Fruit fly (Drosophila melanogaster) Kc167 (cell line): ENCODE measurements around the gene daed.
A peak's percentile ranks its signal among the peaks of the same experiment; 100 is the strongest.

Experiments
- Myc ChIP-seq: fragments of >200 bp; optimal IDR thresholded peaks from 2 replicates; lab custom pipeline; 2017; ENCODE audit warnings: missing external identifiers
- Sin3A ChIP-seq: fragments of >200 bp; optimal IDR thresholded peaks from 2 replicates; lab custom pipeline; 2018; ENCODE audit warnings: missing external identifiers
- h ChIP-seq: fragments of >200 bp; optimal IDR thresholded peaks from 3 replicates; lab custom pipeline; 2018; ENCODE audit warnings: missing external identifiers
- insv ChIP-seq: fragments of >200 bp; optimal IDR thresholded peaks from 3 replicates; lab custom pipeline; 2018; ENCODE audit warnings: missing external identifiers
- psq ChIP-seq: fragments of >200 bp; optimal IDR thresholded peaks from 2 replicates; lab custom pipeline; 2017; ENCODE audit warnings: missing external identifiers
- ttk ChIP-seq: sonication (Bioruptor generic); optimal IDR thresholded peaks from 2 replicates; lab custom pipeline; 2017; ENCODE audit warnings: missing external identifiers

daed gene

DNA sequence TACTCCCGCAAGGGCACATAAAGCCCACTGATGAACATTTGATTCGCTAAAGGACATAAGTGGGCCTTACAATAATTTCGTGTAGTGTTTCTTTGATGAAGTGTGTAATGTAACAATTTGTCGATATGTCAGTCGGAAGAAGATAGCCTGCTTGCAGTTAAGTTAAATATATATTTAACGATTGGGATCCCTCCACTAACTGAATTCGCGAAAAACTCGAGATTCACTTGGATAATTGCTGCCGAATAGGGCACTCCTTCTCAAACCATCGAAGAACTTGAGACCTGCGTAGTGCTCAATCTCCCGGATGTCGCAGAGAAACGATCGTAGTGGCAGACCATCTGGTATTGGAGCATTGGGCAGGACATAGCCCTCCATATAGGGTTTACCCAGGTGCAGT lies 22.0 kb upstream of the daed start, which contains the start of gene Tengl3:
Gene Tengl3 (minus strand): TSS at position 101 of the 400 bp plus-strand sequence.
- TF ChIP-seq psq (lab: Kevin White, UChicago): no peak
- TF ChIP-seq ttk (lab: Kevin White, UChicago): no peak
- TF ChIP-seq h (lab: Kevin White, UChicago): no peak

DNA sequence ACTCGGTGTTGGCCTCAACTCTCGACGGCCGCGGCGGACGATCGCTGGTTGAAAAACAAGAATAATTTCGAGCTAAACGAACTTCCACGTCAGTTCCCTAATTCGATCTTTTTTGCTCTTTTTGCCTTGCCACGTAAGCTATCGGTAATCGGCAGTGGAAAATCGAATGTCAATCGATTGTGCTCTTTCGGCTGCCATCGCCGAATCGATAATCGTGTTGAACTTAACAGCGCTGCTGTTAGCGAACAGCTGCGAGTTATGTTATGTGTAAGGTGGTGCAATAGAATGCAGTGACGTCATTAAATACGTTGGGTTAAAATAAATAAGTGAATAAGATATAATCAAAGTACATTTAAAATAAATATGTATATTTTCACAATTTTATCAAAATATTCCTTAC lies 20.6 kb upstream of the daed start, which contains the start of gene Sec24CD:
Gene Sec24CD (minus strand): TSS at position 123 of the 400 bp plus-strand sequence.
- TF ChIP-seq psq (lab: Kevin White, UChicago): peak; percentile 28
- TF ChIP-seq insv (lab: Kevin White, UChicago): no peak

DNA sequence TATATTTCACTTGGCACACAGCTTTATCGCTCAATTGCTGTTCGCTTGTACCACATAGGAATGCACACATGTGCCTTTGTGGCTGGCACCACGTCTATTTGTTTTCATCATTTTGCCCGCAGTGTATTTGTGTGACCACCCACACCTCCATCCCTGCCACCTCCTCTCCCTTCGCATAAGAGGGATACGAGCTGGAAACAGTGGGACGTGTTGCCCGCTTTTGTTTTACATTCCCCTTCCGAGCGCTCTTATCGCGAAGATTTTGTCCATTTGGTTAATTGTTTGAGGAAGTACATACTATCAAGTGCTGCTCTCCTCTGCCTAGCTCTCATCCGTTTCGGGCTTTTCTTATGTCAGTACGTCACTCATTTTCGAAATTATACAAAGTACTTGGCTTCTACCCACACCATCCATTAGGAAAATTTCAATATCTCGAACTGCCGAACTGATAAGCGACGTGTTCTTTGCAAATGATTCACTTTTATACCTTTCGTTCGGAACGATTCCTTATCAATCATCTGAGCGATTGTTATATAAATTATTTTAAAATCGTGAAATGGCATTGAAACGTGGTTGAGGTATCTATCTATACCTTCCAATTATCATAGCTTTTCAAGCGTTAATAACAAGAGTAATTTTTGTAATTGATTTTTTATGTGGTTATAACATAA lies 12.2 kb upstream of the daed start:
- TF ChIP-seq insv (lab: Kevin White, UChicago): no peak
- TF ChIP-seq psq (lab: Kevin White, UChicago): no peak
- TF ChIP-seq Myc: no peak
- TF ChIP-seq ttk (lab: Kevin White, UChicago): no peak
- TF ChIP-seq h (lab: Kevin White, UChicago): no peak
- no peak for TF ChIP-seq Sin3A (lab: Kevin White, UChicago)

DNA sequence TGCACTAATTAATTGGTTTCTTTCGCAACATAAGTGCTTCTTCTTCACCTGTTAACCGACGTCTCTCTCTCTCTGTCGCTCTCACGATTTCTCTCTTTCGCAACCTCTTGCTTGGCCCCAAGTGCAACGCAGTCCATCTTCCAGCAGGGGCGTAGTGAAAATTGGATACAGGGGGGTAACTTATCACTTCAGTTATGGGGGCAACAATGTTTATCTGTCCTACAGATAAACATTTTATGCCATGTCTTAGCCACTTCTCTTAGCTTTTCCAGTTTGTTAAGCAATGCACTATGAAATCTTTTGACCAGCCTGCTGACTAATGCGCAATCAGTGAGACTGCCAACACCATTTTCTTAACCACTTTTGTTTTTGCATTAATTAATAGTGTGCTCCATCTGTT lies 11.2 kb upstream of the daed start:
- TF ChIP-seq insv (lab: Kevin White, UChicago) (no peak), Myc (no peak), ttk (lab: Kevin White, UChicago) (no peak), h (lab: Kevin White, UChicago) (no peak), psq (lab: Kevin White, UChicago) (no peak), Sin3A (lab: Kevin White, UChicago) (no peak)

DNA sequence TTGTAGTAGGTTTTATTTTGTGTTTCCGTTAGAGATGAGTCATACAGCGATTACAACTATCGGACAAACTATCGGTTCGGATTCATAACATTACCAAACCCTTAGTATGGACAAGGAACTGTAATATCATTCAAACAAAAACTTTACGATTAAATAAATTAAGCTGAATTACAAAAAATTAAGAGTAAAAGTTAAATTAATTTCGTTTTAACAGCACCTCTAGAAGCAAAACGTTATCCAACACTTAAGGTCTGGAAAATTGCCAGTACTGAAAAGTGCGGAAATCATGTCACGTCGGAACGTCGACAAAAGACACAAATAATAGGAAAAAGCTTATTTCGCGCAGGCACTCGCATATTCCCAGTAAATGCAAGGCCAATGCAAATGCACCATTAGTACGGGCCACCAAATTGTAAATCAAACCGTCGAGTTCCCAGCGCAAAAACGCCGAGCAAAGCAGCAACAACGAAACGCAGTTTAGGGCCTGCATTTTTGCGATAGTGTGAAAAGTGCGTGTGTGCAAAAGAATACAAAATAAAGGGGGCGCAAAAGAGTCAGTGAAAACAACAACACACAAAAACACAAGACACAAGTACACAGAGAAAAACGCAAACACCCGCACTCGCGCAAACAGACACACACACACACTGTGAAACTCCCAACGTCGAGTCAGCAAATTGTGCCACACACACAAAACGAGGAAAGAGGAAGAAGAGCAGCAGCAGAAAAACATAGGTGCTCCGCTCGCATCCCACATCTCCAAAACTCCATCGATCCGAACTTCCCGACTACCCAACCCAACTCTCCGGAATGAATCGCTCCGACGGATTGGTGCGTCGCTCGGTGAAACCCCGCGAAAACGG lies 10.4 kb upstream of the daed start, which contains the start of the genes CG15387 and sau:
Gene CG15387 (minus strand): TSS at position 36 of the 863 bp plus-strand sequence.
Gene sau (plus strand): TSS at position 84 of the 863 bp plus-strand sequence.
- TF ChIP-seq h (lab: Kevin White, UChicago) (no peak), Sin3A (lab: Kevin White, UChicago) (no peak), ttk (lab: Kevin White, UChicago) (no peak), insv (lab: Kevin White, UChicago) (no peak), Myc (no peak), psq (lab: Kevin White, UChicago) (no peak)

DNA sequence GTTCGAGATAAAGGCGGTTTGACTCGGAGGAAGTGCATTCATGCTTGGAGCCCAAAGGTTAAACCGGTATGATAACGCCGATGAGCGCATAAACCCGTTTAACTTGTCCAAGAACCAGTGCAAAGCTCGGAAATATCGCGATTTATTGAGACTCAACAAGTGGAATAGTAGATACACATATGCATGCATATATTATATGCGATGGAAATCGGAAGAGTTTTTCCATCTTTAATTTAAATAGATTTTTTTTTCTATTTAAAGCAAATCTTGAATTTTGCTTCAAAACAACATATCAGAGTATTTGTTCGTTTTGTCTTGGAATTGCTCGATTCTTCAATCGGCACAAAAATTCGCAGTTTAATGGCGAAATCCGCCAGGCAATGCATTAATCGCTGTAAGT lies 6.3 kb upstream of the daed start:
- TF ChIP-seq insv (lab: Kevin White, UChicago) (no peak), Myc (no peak), psq (lab: Kevin White, UChicago) (no peak)

DNA sequence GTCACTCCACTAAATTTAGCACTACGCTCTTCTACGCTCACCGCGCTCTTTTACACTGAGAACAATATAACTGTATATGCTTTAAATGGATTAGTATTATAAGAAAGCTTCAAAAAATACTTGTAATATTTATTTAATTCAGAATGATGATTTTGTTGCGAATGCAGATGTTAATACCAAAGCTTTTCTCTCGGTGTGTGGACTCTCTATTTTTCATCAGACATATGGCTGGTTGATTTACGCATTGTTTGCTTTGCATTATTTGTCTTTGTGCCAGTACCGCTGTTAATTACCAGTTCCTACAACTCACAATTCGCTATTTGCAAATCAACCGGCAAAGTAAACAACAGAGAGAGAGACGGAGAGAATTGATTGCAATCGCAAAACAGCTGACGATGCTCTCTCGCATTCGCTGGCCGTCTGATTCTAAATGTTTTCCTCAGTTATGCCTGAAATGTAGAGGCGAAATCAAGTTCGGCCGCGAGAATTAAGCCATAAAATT lies 5.6 kb upstream of the daed start:
- TF ChIP-seq ttk (lab: Kevin White, UChicago) (no peak), h (lab: Kevin White, UChicago) (no peak), Sin3A (lab: Kevin White, UChicago) (no peak), Myc (no peak)

DNA sequence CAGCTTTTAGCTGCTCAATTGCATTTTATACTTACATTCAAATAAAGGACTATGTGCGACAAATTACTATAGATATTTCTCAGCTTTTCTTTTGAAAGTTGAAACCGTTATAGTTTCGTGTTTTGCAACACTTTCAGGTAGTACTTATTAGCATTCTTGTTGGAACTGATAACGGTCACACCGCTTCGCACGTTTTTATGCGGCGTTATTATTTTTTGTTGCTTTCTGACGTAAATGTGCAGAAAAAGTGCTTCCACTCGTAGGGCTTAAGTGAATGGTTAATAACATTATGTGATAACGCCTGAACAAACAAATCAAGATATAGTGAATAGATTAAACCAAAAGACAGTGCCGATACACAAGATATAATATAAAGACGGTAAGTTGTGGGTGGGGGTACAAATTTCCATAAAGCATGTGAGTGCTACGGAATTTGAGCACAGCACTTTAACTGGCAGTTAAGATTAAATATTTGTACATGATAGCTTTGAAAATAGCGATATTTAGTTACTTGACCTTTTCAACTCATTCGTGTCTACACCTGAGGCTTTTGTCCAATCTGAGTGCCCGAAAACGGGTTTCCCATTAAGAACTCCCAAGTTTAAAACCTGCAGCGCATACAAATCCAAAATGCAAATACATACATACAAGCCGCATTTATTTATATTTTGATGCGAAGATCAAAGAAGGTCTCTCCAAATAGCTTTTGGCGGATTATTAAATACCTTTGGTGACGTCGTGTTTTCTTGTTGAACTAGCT lies 4.6 kb upstream of the daed start, which contains the start of gene papi:
Gene papi (plus strand): TSS at position 176 of the 760 bp plus-strand sequence.
- TF ChIP-seq insv (lab: Kevin White, UChicago) (no peak), Myc (no peak), h (lab: Kevin White, UChicago) (no peak), Sin3A (lab: Kevin White, UChicago) (no peak), psq (lab: Kevin White, UChicago) (no peak), ttk (lab: Kevin White, UChicago) (no peak)

DNA sequence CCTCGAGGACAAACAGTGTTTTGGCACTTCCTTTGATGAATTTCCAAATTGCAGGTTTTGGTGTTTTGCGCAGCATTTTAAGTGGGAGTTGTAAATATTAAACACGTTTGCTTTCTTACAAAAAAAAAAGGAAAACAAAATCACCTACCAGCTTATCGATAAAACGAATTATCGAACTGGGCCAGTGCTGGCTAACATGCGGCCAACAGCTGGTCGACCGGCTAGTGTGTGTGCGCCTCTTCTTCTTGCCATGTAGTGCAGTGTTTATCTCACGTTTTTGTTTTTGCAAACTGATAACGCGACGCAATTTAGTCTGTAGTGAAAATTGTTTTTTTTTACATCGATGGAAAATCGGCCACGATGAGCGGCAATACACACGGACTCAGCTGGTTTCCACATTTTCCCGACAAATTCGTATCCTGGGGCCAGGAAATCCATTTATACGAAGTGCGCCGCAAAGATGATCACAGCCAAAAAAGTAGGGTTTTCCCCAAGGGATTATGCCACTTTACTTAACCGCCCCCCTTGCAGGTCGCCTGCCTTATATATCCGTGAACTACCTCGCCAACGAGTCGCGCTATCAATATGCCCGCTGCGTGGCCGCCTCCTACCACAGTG lies 1.1 kb upstream of the daed start, which contains the start of the genes CG15386, CG42371 and mio:
Gene CG15386 (minus strand): TSS at position 180 of the 618 bp plus-strand sequence.
Gene CG42371 (minus strand): TSS at position 180 of the 618 bp plus-strand sequence.
Gene mio (plus strand): TSS at position 224 of the 618 bp plus-strand sequence.
- no peak for TF ChIP-seq ttk (lab: Kevin White, UChicago)
- no peak for TF ChIP-seq psq (lab: Kevin White, UChicago)
- no peak for TF ChIP-seq Myc
- no peak for TF ChIP-seq h (lab: Kevin White, UChicago)
- no peak for TF ChIP-seq insv (lab: Kevin White, UChicago)
- TF ChIP-seq Sin3A (lab: Kevin White, UChicago): no peak

DNA sequence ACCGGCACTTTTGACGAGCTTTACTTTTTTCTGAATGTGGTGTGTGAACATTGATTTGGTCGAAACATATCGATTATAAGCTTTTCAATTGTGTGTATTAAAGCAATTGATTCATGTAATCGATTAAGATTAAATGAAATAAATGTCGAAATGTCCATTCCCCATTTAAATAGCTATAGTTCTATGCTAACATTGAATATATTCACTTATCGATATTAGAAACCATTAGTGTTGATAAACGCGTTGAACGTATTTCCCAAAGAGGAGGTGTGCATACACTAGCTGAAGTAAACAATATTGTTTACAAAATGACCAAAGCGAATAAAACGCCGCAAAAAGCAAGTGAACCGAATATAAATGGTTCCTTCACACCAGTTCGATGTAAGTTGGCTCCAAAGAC lies 2.1 kb downstream of the daed start, which contains the start of the genes Uch and CG34174:
Gene Uch (minus strand): TSS at position 208 of the 400 bp plus-strand sequence.
Gene CG34174 (plus strand): TSS at position 263 of the 400 bp plus-strand sequence.
- TF ChIP-seq ttk (lab: Kevin White, UChicago) (no peak), insv (lab: Kevin White, UChicago) (no peak), Sin3A (lab: Kevin White, UChicago) (no peak), psq (lab: Kevin White, UChicago) (no peak), Myc (no peak)
